Worm (Caenorhabditis elegans) whole organism, L4/young adult: ENCODE data around the gene C05D11.13.

ENCODE experiments used
- W03F9.2 ChIP-seq: fragments of 150-350 bp; optimal IDR thresholded peaks from 2 replicates; lab custom pipeline; 2014; ENCODE audit warnings: missing biosample characterization, missing genetic modification characterization
- dao-5 ChIP-seq: sonication (generic microtip); optimal IDR thresholded peaks from 2 replicates; lab custom pipeline; 2016; ENCODE audit warnings: missing genotype, missing genetic modification characterization, moderate library complexity, missing compliant biosample characterization
- him-1 ChIP-seq: sonication (generic microtip); optimal IDR thresholded peaks from 2 replicates; lab custom pipeline; 2016; ENCODE audit warnings: missing genotype, missing genetic modification reagents, missing genetic modification characterization, missing compliant biosample characterization

ce11 chrIII:6450596-6450995, 6.2 kb upstream of the C05D11.13 start, which contains the start of gene T26A5.6:
- TF ChIP-seq dao-5 (tag; lab: Kevin White, UChicago), result no peak
- no peak for TF ChIP-seq him-1 (tag; lab: Kevin White, UChicago)
- no peak for TF ChIP-seq W03F9.2 (tag; lab: Kevin White, UChicago)
